Comparison of ENCODE assay signal across 3 fruit fly cellular contexts in the genomic region with DNA sequence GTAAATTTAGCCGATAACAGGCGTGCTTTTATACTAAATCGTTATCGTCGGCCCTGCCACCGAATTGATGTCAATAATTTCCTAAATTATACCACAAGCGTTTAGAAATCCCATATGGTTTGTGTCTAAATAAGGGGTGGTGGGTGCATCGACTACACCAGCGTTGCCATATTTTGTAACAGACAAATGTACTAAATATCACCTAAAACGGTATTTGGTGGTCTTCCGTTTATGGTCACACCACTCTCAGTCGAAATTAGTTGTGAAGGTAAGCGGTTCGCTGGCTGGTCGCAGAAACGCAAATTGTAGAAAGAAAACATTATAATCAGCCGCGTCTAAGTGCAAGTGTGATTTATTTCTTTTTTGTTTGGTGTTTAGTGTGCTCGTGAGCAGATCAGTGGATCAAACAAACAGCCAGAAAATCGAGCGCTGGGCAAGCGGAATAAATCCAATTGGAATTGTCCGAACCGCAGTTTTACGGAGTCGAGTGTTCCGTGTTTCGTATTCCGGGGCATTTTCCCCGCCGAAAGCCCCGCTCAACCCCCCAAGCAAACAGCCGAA.
TF ChIP-seq lines count a peak whose summit lies in the region.

A gene (minus strand): TSS at position 39 of the 561 bp plus-strand sequence.
A gene (plus strand): TSS at position 244 of the 561 bp plus-strand sequence.

TF ChIP-seq in whole organism, embryonic, 481 proteins besides CTCF, POLR2A, EP300 and RAD21 (continued from another document and continues in another):
- TF ChIP-seq Taf1 (GFP tag; IDR thresholded peaks at IDR 0.05; lab: Robert Waterston, UW) (no peak), trem (tag; optimal IDR thresholded peaks at IDR 0.05; lab: Kevin White, UChicago) (peak; percentile 94), pho (GFP tag; optimal IDR thresholded peaks at IDR 0.05; lab: Kevin White, UChicago) (peak; percentile 39), run (tag; optimal IDR thresholded peaks at IDR 0.05; lab: Kevin White, UChicago) (peak; percentile 29), D19A (tag; optimal IDR thresholded peaks at IDR 0.05; lab: Kevin White, UChicago) (peak; percentile 37), unc-4 (GFP tag; IDR thresholded peaks at IDR 0.05; lab: Robert Waterston, UW; ENCODE audit: partially characterized antibody) (peak; percentile 55; the same call in 1 of the 2 replicates), Mad (GFP tag; optimal IDR thresholded peaks at IDR 0.05; lab: Kevin White, UChicago) (no peak), CG32532 (GFP tag; IDR thresholded peaks at IDR 0.05; lab: Robert Waterston, UW) (peak; percentile 52), oc (tag; optimal IDR thresholded peaks at IDR 0.05; lab: Kevin White, UChicago) (peak; percentile 16), HmgD (GFP tag; optimal IDR thresholded peaks at IDR 0.05; lab: Kevin White, UChicago) (peak; percentile 66), CG7271 (tag; optimal IDR thresholded peaks at IDR 0.05; lab: Kevin White, UChicago) (peak; percentile 20), abd-A (tag; optimal IDR thresholded peaks at IDR 0.05; lab: Kevin White, UChicago) (peak; percentile 71), hth (optimal IDR thresholded peaks at IDR 0.05; lab: Kevin White, UChicago) (no peak), Fer2 (tag; optimal IDR thresholded peaks at IDR 0.05; lab: Kevin White, UChicago) (no peak), Ptx1 (GFP tag; IDR thresholded peaks at IDR 0.05; lab: Robert Waterston, UW) (no peak), rib (GFP tag; IDR thresholded peaks at IDR 0.05; lab: Robert Waterston, UW) (0 out of 2 replicates have a peak, but pooled peaks have one; percentile 17), Sox100B (GFP tag; optimal IDR thresholded peaks at IDR 0.05; lab: Kevin White, UChicago) (no peak), Usf (GFP tag; optimal IDR thresholded peaks at IDR 0.05; lab: Kevin White, UChicago) (no peak), Myb (GFP tag; optimal IDR thresholded peaks at IDR 0.05; lab: Kevin White, UChicago) (peak; percentile 82), CG31441 (GFP tag; IDR thresholded peaks at IDR 0.05; lab: Robert Waterston, UW) (peak; percentile 37), CG34376 (GFP tag; optimal IDR thresholded peaks at IDR 0.05; lab: Kevin White, UChicago) (peak; percentile 72), CG7745 (tag; optimal IDR thresholded peaks at IDR 0.05; lab: Kevin White, UChicago) (no peak), chn (GFP tag; optimal IDR thresholded peaks at IDR 0.05; lab: Kevin White, UChicago) (no peak), zen2 (GFP tag; IDR thresholded peaks at IDR 0.05; lab: Robert Waterston, UW; ENCODE audit: partially characterized antibody) (no peak), Hr39 (optimal IDR thresholded peaks at IDR 0.05; lab: Kevin White, UChicago) (no peak), Rx (GFP tag; IDR thresholded peaks at IDR 0.05; lab: Robert Waterston, UW) (no peak), CG3407 (GFP tag; optimal IDR thresholded peaks at IDR 0.05; lab: Kevin White, UChicago) (no peak), CG7928 (GFP tag; optimal IDR thresholded peaks at IDR 0.05; lab: Kevin White, UChicago) (peak; percentile 66), CG30403 (GFP tag; optimal IDR thresholded peaks at IDR 0.05; lab: Kevin White, UChicago) (peak; percentile 14), CG12391 (tag; optimal IDR thresholded peaks at IDR 0.05; lab: Kevin White, UChicago) (peak; percentile 60), Nf-YC (tag; optimal IDR thresholded peaks at IDR 0.05; lab: Kevin White, UChicago) (peak; percentile 60), bab2 (GFP tag; optimal IDR thresholded peaks at IDR 0.05; lab: Kevin White, UChicago) (peak; percentile 2), dmrt99B (tag; optimal IDR thresholded peaks at IDR 0.05; lab: Kevin White, UChicago) (peak; percentile 7), inv (GFP tag; IDR thresholded peaks at IDR 0.05; lab: Robert Waterston, UW; ENCODE audit: partially characterized antibody) (peak; percentile 26; the same call in 1 of the 2 replicates), CG1647 (GFP tag; optimal IDR thresholded peaks at IDR 0.05; lab: Kevin White, UChicago) (peak; percentile 5), Hsf (GFP tag; optimal IDR thresholded peaks at IDR 0.05; lab: Kevin White, UChicago) (no peak), CG2116 (GFP tag; optimal IDR thresholded peaks at IDR 0.05; lab: Kevin White, UChicago) (peak; percentile 97), Sry-δ (GFP tag; optimal IDR thresholded peaks at IDR 0.05; lab: Kevin White, UChicago) (peak; percentile 77), gsb (GFP tag; IDR thresholded peaks at IDR 0.05; lab: Robert Waterston, UW) (no peak), onecut (GFP tag; IDR thresholded peaks at IDR 0.05; lab: Robert Waterston, UW) (peak; percentile 16; the same call in 1 of the 2 replicates), fd64A (GFP tag; optimal IDR thresholded peaks at IDR 0.05; lab: Kevin White, UChicago) (peak; percentile 31)

TF ChIP-seq in whole organism, prepupa, 60 proteins besides CTCF, POLR2A, EP300 and RAD21 (continued from another document):
- TF ChIP-seq vri (GFP tag; optimal IDR thresholded peaks at IDR 0.05; lab: Kevin White, UChicago): peak; percentile 51
- no peak for TF ChIP-seq CG8632 (GFP tag; optimal IDR thresholded peaks at IDR 0.05; lab: Kevin White, UChicago)
- TF ChIP-seq Eip93F (GFP tag; optimal IDR thresholded peaks at IDR 0.05; lab: Kevin White, UChicago): no peak
- TF ChIP-seq Sox102F (GFP tag; optimal IDR thresholded peaks at IDR 0.05; lab: Kevin White, UChicago): no peak
- TF ChIP-seq net (GFP tag; optimal IDR thresholded peaks at IDR 0.05; lab: Kevin White, UChicago): no peak
- peak; percentile 11 for TF ChIP-seq fkh (GFP tag; optimal IDR thresholded peaks at IDR 0.05; lab: Kevin White, UChicago)
- peak; percentile 17 for TF ChIP-seq esn (GFP tag; optimal IDR thresholded peaks at IDR 0.05; lab: Kevin White, UChicago)
- TF ChIP-seq lz (GFP tag; optimal IDR thresholded peaks at IDR 0.05; lab: Kevin White, UChicago): peak; percentile 21
- no peak for TF ChIP-seq Sox15 (GFP tag; optimal IDR thresholded peaks at IDR 0.05; lab: Kevin White, UChicago)
- TF ChIP-seq cyc (GFP tag; optimal IDR thresholded peaks at IDR 0.05; lab: Kevin White, UChicago): no peak
- TF ChIP-seq CG16779 (tag; optimal IDR thresholded peaks at IDR 0.05; lab: Kevin White, UChicago): peak; percentile 25
- no peak for TF ChIP-seq pdm3 (GFP tag; optimal IDR thresholded peaks at IDR 0.05; lab: Kevin White, UChicago)
- TF ChIP-seq CG31627 (GFP tag; optimal IDR thresholded peaks at IDR 0.05; lab: Kevin White, UChicago): no peak
- no peak for TF ChIP-seq acj6 (GFP tag; optimal IDR thresholded peaks at IDR 0.05; lab: Kevin White, UChicago)
- peak; percentile 70 for TF ChIP-seq svp (GFP tag; lab: Kevin White, UChicago)
- no peak for TF ChIP-seq CG32006 (GFP tag; optimal IDR thresholded peaks at IDR 0.05; lab: Kevin White, UChicago)
- TF ChIP-seq Ets21C (GFP tag; optimal IDR thresholded peaks at IDR 0.05; lab: Kevin White, UChicago): no peak
- no peak for TF ChIP-seq fd85E (GFP tag; optimal IDR thresholded peaks at IDR 0.05; lab: Kevin White, UChicago)
- no peak for TF ChIP-seq CG34406 (GFP tag; optimal IDR thresholded peaks at IDR 0.05; lab: Kevin White, UChicago)
- no peak for TF ChIP-seq dac (GFP tag; optimal IDR thresholded peaks at IDR 0.05; lab: Kevin White, UChicago)
- no peak for TF ChIP-seq Hr39 (GFP tag; optimal IDR thresholded peaks at IDR 0.05; lab: Kevin White, UChicago)
- TF ChIP-seq Met (GFP tag; optimal IDR thresholded peaks at IDR 0.05; lab: Kevin White, UChicago): no peak
- peak; percentile 85 for TF ChIP-seq CG6854 (GFP tag; optimal IDR thresholded peaks at IDR 0.05; lab: Kevin White, UChicago)
- 0 out of 3 replicates have a peak, but pooled peaks have one; percentile 7 for TF ChIP-seq eg (GFP tag; IDR thresholded peaks at IDR 0.05; lab: Robert Waterston, UW)
- peak; percentile 83 for TF ChIP-seq Eip78C (GFP tag; lab: Kevin White, UChicago)
- TF ChIP-seq CG6276 (GFP tag; optimal IDR thresholded peaks at IDR 0.05; lab: Kevin White, UChicago): no peak
- no peak for TF ChIP-seq CG11902 (GFP tag; optimal IDR thresholded peaks at IDR 0.05; lab: Kevin White, UChicago)
- peak; percentile 28 for TF ChIP-seq Ets96B (tag; optimal IDR thresholded peaks at IDR 0.05; lab: Kevin White, UChicago)
- no peak for TF ChIP-seq topi (GFP tag; optimal IDR thresholded peaks at IDR 0.05; lab: Kevin White, UChicago)
- TF ChIP-seq CG9139 (GFP tag; optimal IDR thresholded peaks at IDR 0.05; lab: Kevin White, UChicago): no peak
- TF ChIP-seq CG4318 (GFP tag; optimal IDR thresholded peaks at IDR 0.05; lab: Kevin White, UChicago): no peak
- peak; percentile 30; the same call in 1 of the 2 replicates for TF ChIP-seq CG15336 (GFP tag; IDR thresholded peaks at IDR 0.05; lab: Robert Waterston, UW)
- TF ChIP-seq Blimp-1 (GFP tag; optimal IDR thresholded peaks at IDR 0.05; lab: Kevin White, UChicago): no peak
- TF ChIP-seq Sox14 (GFP tag; optimal IDR thresholded peaks at IDR 0.05; lab: Kevin White, UChicago): peak; percentile 32
- no peak for TF ChIP-seq achi (GFP tag; optimal IDR thresholded peaks at IDR 0.05; lab: Kevin White, UChicago)
- TF ChIP-seq CG8119 (GFP tag; IDR thresholded peaks at IDR 0.05; lab: Robert Waterston, UW): peak; percentile 34; the same call in 1 of the 3 replicates
- TF ChIP-seq CG6163 (GFP tag; IDR thresholded peaks at IDR 0.05; lab: Robert Waterston, UW): 0 out of 3 replicates have a peak, but pooled peaks have one; percentile 26
- TF ChIP-seq CG1621 (tag; optimal IDR thresholded peaks at IDR 0.05; lab: Kevin White, UChicago): peak; percentile 51
- no peak for TF ChIP-seq CG11762 (GFP tag; optimal IDR thresholded peaks at IDR 0.05; lab: Kevin White, UChicago; ENCODE audit: insufficient read depth)
- no peak for TF ChIP-seq fd59A (GFP tag; optimal IDR thresholded peaks at IDR 0.05; lab: Kevin White, UChicago)
- TF ChIP-seq spab (GFP tag; optimal IDR thresholded peaks at IDR 0.05; lab: Kevin White, UChicago): no peak
- peak; percentile 27 for TF ChIP-seq CG3032 (tag; optimal IDR thresholded peaks at IDR 0.05; lab: Kevin White, UChicago)

TF ChIP-seq in whole organism, wandering third instar larva, 38 proteins besides CTCF, POLR2A, EP300 and RAD21 (continued from another document):
- TF ChIP-seq CG32264 (GFP tag; optimal IDR thresholded peaks at IDR 0.05; lab: Kevin White, UChicago) (no peak), ey (GFP tag; optimal IDR thresholded peaks at IDR 0.05; lab: Kevin White, UChicago) (no peak), rgr (GFP tag; optimal IDR thresholded peaks at IDR 0.05; lab: Kevin White, UChicago) (peak; percentile 55), dmrt93B (GFP tag; optimal IDR thresholded peaks at IDR 0.05; lab: Kevin White, UChicago) (peak; percentile 6), sage (GFP tag; optimal IDR thresholded peaks at IDR 0.05; lab: Kevin White, UChicago) (no peak), Dif (GFP tag; optimal IDR thresholded peaks at IDR 0.05; lab: Kevin White, UChicago; ENCODE audit: partially characterized antibody) (peak; percentile 59), Myc (optimal IDR thresholded peaks at IDR 0.05; lab: Kevin White, UChicago) (peak; percentile 0), woc (GFP tag; optimal IDR thresholded peaks at IDR 0.05; lab: Kevin White, UChicago) (peak; percentile 6), Rel (GFP tag; optimal IDR thresholded peaks at IDR 0.05; lab: Kevin White, UChicago) (no peak), Rel (tag; optimal IDR thresholded peaks at IDR 0.05; lab: Kevin White, UChicago) (peak; percentile 79), jim (GFP tag; optimal IDR thresholded peaks at IDR 0.05; lab: Kevin White, UChicago) (no peak)
